Fruit fly (Drosophila melanogaster): ENCODE results near the gene vsg.
A peak's percentile ranks its signal among the peaks of the same experiment; 100 is the strongest.

DNA sequence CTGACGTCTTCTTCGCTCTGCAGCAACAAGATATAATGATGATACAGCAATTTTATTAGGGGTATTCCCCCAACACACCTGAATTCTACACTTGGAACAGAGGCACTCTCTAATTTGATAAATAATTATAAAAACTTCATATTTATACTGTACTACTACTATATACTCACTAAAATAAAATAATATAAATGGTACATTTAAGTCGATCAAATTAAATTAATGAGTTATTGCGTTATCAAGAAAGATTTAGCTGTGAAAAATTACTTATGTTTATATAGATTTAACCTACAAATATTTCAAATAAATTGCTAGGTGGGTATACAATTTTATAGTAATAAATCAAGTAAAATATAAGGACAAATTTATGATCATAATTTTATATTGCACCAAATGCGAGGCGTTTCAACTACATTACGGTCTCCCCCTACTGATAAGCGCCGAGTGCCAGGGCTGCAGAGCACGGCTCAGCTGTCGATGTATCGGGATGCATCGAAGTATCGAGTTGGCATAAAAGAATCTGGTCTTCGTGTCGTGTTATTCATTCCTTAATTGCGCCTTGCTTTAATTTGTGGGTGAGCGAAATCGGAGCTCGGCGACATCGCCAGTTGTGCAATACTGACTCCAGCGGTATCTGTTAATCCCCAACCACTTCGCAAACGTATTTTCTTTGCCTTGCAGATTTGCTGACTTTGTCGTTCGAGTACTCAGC is at the start of gene vsg:
- TF ChIP-seq dmrt93B (GFP tag; optimal IDR thresholded peaks at IDR 0.05) (peak; percentile 70), psq (GFP tag; optimal IDR thresholded peaks at IDR 0.05) (peak; percentile 62), Dfd (GFP tag; optimal IDR thresholded peaks at IDR 0.05) (peak; percentile 30), fru (GFP tag; optimal IDR thresholded peaks at IDR 0.05) (peak; percentile 44), lola (GFP tag; optimal IDR thresholded peaks at IDR 0.05) (no peak), OdsH (GFP tag; optimal IDR thresholded peaks at IDR 0.05) (peak; percentile 60), Hnf4 (GFP tag; optimal IDR thresholded peaks at IDR 0.05) (no peak), pan (optimal IDR thresholded peaks at IDR 0.05) (no peak), Hr78 (GFP tag; optimal IDR thresholded peaks at IDR 0.05) (no peak)

Measured in whole organism, wandering third instar larva.